Worm (Caenorhabditis elegans) whole organism, young adult: ENCODE measurements around the gene F42E8.1.

Source experiments
- F39B2.1 ChIP-seq: fragments of 200-800 bp; sonication (Bioruptor generic); IDR thresholded peaks from 2 replicates; pipeline ENCODE4 v1.3.6; 2022; ENCODE audit warnings: missing genetic modification reagents, missing genetic modification characterization, missing compliant biosample characterization
- nfyb-1 ChIP-seq: fragments of 200-800 bp; sonication (Bioruptor generic); IDR thresholded peaks from 2 replicates; pipeline ENCODE4 v1.3.6; 2022; ENCODE audit warnings: missing genetic modification reagents, missing genetic modification characterization, missing compliant biosample characterization
- nhr-27 ChIP-seq: fragments of 200-800 bp; sonication (Bioruptor generic); optimal IDR thresholded peaks from 2 replicates; lab custom pipeline; 2018; ENCODE audit warnings: mild to moderate bottlenecking, missing genetic modification characterization, moderate library complexity, missing compliant biosample characterization
- nhr-80 ChIP-seq: sonication (generic microtip); optimal IDR thresholded peaks from 2 replicates; lab custom pipeline; 2016; ENCODE audit warnings: missing genetic modification characterization, missing compliant biosample characterization

ce11 chrV:13046125-13047123, 15.5 kb upstream of the F42E8.1 start:
- TF ChIP-seq nhr-80 (tag; lab: Kevin White, UChicago) (peak; percentile 85), F39B2.1 (no peak), nfyb-1 (GFP tag; lab: Robert Waterston, UW) (0 out of 2 replicates have a peak, but pooled peaks have one; percentile 14), nhr-27 (no peak)
